Fruit fly (Drosophila melanogaster) whole organism, wandering third instar larva: ENCODE data around the gene BBS5.
A peak's percentile ranks its signal among the peaks of the same experiment; 100 is the strongest.

Experiments
- Mio ChIP-seq: sonication (Bioruptor generic); optimal IDR thresholded peaks from 2 replicates; lab custom pipeline; 2016; ENCODE audit warnings: missing biosample characterization, missing genetic modification characterization
- Myc ChIP-seq: fragments of >200 bp; optimal IDR thresholded peaks from 2 replicates; lab custom pipeline; 2017
- OdsH ChIP-seq: fragments of 200-800 bp; sonication (Bioruptor generic); optimal IDR thresholded peaks from 2 replicates; lab custom pipeline; 2016; ENCODE audit warnings: missing biosample characterization, mild to moderate bottlenecking, missing genetic modification characterization
- Rel ChIP-seq, 2 experiments: fragments of 200-800 bp; sonication (Bioruptor generic) in 1 of 2; optimal IDR thresholded peaks; 2 replicates in 1 of 2; 3 replicates in 1 of 2; lab custom pipeline; 2016 to 2019; ENCODE audit warnings: mild to moderate bottlenecking in 2 of 2, missing biosample characterization in 2 of 2, missing genetic modification characterization in 2 of 2, moderate library complexity in 1 of 2
- br ChIP-seq: fragments of 200-800 bp; sonication (Bioruptor generic); optimal IDR thresholded peaks from 2 replicates; lab custom pipeline; 2016; ENCODE audit warnings: missing biosample characterization, missing genetic modification characterization
- lola ChIP-seq: fragments of >200 bp; optimal IDR thresholded peaks from 2 replicates; lab custom pipeline; 2017; ENCODE audit warnings: missing biosample characterization, missing genetic modification characterization
- rgr ChIP-seq: fragments of 200-800 bp; sonication (Bioruptor generic); optimal IDR thresholded peaks from 3 replicates; lab custom pipeline; 2016; ENCODE audit warnings: missing biosample characterization, mild to moderate bottlenecking, missing genetic modification characterization

DNA sequence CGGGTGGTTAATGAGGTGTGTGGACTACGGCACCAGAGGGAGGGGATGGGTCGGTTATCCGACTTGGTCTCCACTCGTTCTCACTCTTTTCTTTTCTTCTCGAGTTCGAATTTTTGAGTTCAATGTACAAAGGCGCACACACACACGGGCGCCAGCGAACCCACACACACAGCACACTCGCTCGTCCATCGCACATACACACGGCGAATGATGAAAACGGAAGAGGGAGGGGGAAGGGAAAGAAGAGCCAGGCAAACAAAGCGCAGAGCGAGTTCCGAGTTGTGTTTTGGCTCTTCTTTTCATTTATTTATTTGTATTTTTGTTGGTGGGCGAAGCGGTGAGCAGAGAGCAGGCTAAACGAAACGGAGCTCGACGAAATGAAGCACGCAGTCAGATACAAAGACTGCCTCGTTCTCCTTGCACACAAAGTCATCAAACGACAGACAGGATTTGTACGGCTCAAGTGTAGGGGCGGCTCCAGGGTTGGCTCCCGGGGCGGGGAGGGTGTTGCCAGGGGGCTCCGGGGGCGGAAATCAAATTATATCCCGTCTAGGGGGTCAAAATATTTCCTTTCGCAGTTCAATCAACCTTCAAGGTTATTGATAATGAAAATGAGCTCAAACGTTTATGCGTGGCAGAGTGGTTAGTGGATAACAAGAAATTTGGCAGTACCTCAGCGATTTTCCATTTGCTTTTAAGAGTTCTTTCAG lies 6.0 kb upstream of the BBS5 start:
- TF ChIP-seq br (GFP tag; lab: Kevin White, UChicago), result peak; percentile 69
- TF ChIP-seq Rel (GFP tag; optimal IDR thresholded peaks at IDR 0.05; lab: Kevin White, UChicago), result no peak
- TF ChIP-seq Rel (tag; optimal IDR thresholded peaks at IDR 0.05; lab: Kevin White, UChicago), result peak; percentile 64
- TF ChIP-seq Mio (GFP tag; lab: Kevin White, UChicago), result peak; percentile 1
- TF ChIP-seq OdsH (GFP tag; lab: Kevin White, UChicago), result peak; percentile 48
- TF ChIP-seq Myc (lab: Kevin White, UChicago), result no peak
- peak; percentile 52 for TF ChIP-seq lola (GFP tag; lab: Kevin White, UChicago)
- TF ChIP-seq rgr (GFP tag; lab: Kevin White, UChicago), result no peak
